Worm (Caenorhabditis elegans): ENCODE results near the gene rpl-11.1.

ce11 chrV:3546517-3546916, 39.3 kb downstream of the rpl-11.1 start, which contains the start of gene srbc-68:
- TF ChIP-seq med-1 (GFP tag; optimal IDR thresholded peaks at IDR 0.05; ENCODE audit: insufficient read depth) (no peak), ref-1 (GFP tag; conservative IDR thresholded peaks at IDR 0.05) (no peak), flt-1 (GFP tag; IDR thresholded peaks at IDR 0.05) (no peak), ztf-29 (GFP tag; IDR thresholded peaks at IDR 0.05) (no peak), tab-1 (GFP tag; IDR thresholded peaks at IDR 0.05) (no peak), cog-1 (tag; optimal IDR thresholded peaks at IDR 0.05) (no peak), T22C8.4 (GFP tag; IDR thresholded peaks at IDR 0.05) (no peak)
